ENCODE assay signal across 4 worm cellular contexts in the genomic region with DNA sequence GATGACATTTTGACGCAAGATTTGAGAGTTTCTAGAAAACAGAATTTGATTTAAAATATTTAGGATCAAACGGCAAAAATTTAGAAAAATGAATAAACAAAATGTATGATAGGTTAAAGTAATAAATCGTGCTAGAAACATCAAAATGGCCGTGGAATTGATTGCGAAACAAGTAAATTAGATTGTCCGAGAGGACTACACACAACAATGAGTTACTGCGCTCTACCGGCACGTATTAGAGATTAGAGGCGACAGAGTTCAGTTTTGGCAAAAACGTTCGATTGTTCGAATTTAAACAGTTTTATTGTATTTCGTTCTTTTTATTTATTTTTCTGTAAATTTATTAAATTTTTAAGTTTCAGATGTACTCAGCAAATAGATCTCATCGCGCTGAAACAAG.
A peak's percentile ranks its signal among the peaks of the same experiment; 100 is the strongest.
TF ChIP-seq lines count a peak whose summit lies in the region.

A gene (minus strand): TSS at position 33 of the 400 bp plus-strand sequence.
A gene (plus strand): TSS at position 363 of the 400 bp plus-strand sequence.

TF ChIP-seq in whole organism, L1 larva, 84 proteins besides CTCF, POLR2A, EP300 and RAD21 (continued from another document and continues in another):
- TF ChIP-seq lin-15B (tag; optimal IDR thresholded peaks at IDR 0.05; lab: Kevin White, UChicago) (peak; percentile 58), elt-3 (tag; optimal IDR thresholded peaks at IDR 0.05; lab: Kevin White, UChicago) (peak in 2 of 6 experiments; percentile 18 to 36), ceh-82 (tag; optimal IDR thresholded peaks at IDR 0.05; lab: Kevin White, UChicago) (peak in 2 of 3 experiments; percentile 37 to 49), swsn-7 (tag; optimal IDR thresholded peaks at IDR 0.05; lab: Kevin White, UChicago) (peak; percentile 63), nhr-47 (tag; optimal IDR thresholded peaks at IDR 0.05; lab: Kevin White, UChicago) (peak; percentile 72), xbp-1 (tag; optimal IDR thresholded peaks at IDR 0.05; lab: Kevin White, UChicago) (peak; percentile 57), C16A3.4 (tag; optimal IDR thresholded peaks at IDR 0.05; lab: Kevin White, UChicago) (peak; percentile 29), C04F5.9 (tag; optimal IDR thresholded peaks at IDR 0.05; lab: Kevin White, UChicago) (peak; percentile 2), fos-1 (tag; optimal IDR thresholded peaks at IDR 0.05; lab: Kevin White, UChicago) (peak; percentile 31), mef-2 (tag; optimal IDR thresholded peaks at IDR 0.05; lab: Kevin White, UChicago) (no peak), fkh-8 (tag; optimal IDR thresholded peaks at IDR 0.05; lab: Kevin White, UChicago) (no peak), C34B4.2 (tag; optimal IDR thresholded peaks at IDR 0.05; lab: Kevin White, UChicago) (no peak), ztf-4 (tag; optimal IDR thresholded peaks at IDR 0.05; lab: Kevin White, UChicago) (no peak), nhr-84 (tag; optimal IDR thresholded peaks at IDR 0.05; lab: Kevin White, UChicago) (no peak), skn-1 (tag; optimal IDR thresholded peaks at IDR 0.05; lab: Kevin White, UChicago) (peak; percentile 62), sox-4 (tag; optimal IDR thresholded peaks at IDR 0.05; lab: Kevin White, UChicago) (no peak), jun-1 (tag; optimal IDR thresholded peaks at IDR 0.05; lab: Kevin White, UChicago) (peak; percentile 16), dpl-1 (GFP tag; optimal IDR thresholded peaks at IDR 0.05; lab: Kevin White, UChicago) (peak; percentile 29 to 71 (median 53)), nhr-71 (tag; optimal IDR thresholded peaks at IDR 0.05; lab: Kevin White, UChicago) (peak; percentile 69), lin-14 (GFP tag; optimal IDR thresholded peaks at IDR 0.05; lab: Kevin White, UChicago) (peak; percentile 89), elt-2 (tag; optimal IDR thresholded peaks at IDR 0.05; lab: Kevin White, UChicago) (peak; percentile 16), tbx-2 (tag; optimal IDR thresholded peaks at IDR 0.05; lab: Kevin White, UChicago) (peak; percentile 38), snu-23 (GFP tag; optimal IDR thresholded peaks at IDR 0.05; lab: Kevin White, UChicago) (peak; percentile 75), blmp-1 (tag; optimal IDR thresholded peaks at IDR 0.05; lab: Kevin White, UChicago) (peak; percentile 51), mep-1 (tag; optimal IDR thresholded peaks at IDR 0.05; lab: Kevin White, UChicago) (peak; percentile 59), nhr-20 (tag; optimal IDR thresholded peaks at IDR 0.05; lab: Kevin White, UChicago) (peak; percentile 65), efl-1 (optimal IDR thresholded peaks at IDR 0.05; lab: Kevin White, UChicago) (peak; percentile 70 to 79), efl-1 (GFP tag; optimal IDR thresholded peaks at IDR 0.05 in 1 of 2; lab: Kevin White, UChicago) (peak; percentile 66 to 92), zip-4 (GFP tag; optimal IDR thresholded peaks at IDR 0.05; lab: Kevin White, UChicago) (peak; percentile 76), lin-13 (GFP tag; optimal IDR thresholded peaks at IDR 0.05; lab: Kevin White, UChicago) (peak; percentile 8), sptf-1 (tag; optimal IDR thresholded peaks at IDR 0.05; lab: Kevin White, UChicago) (no peak)

TF ChIP-seq in whole organism, L2 larva, 48 proteins besides CTCF, POLR2A, EP300 and RAD21 (continued from another document and continues in another):
- peak; percentile 30 to 79 for TF ChIP-seq lsy-2 (tag; optimal IDR thresholded peaks at IDR 0.05; lab: Kevin White, UChicago)
- TF ChIP-seq alr-1 (tag; optimal IDR thresholded peaks at IDR 0.05; lab: Kevin White, UChicago) = no peak
- no peak for TF ChIP-seq Y55F3AM.14 (GFP tag; optimal IDR thresholded peaks at IDR 0.05; lab: Kevin White, UChicago)
- peak; percentile 36 for TF ChIP-seq nhr-129 (tag; optimal IDR thresholded peaks at IDR 0.05; lab: Kevin White, UChicago)
- TF ChIP-seq ztf-1 (GFP tag; conservative IDR thresholded peaks at IDR 0.05; lab: Robert Waterston, UW) = no peak
- TF ChIP-seq mbf-1 (tag; optimal IDR thresholded peaks at IDR 0.05; lab: Kevin White, UChicago) = no peak
- TF ChIP-seq unc-62 (GFP tag; optimal IDR thresholded peaks at IDR 0.05; lab: Kevin White, UChicago) = no peak
- TF ChIP-seq elt-3 (tag; optimal IDR thresholded peaks at IDR 0.05; lab: Kevin White, UChicago) = no peak
- peak; percentile 60 for TF ChIP-seq nhr-25 (tag; optimal IDR thresholded peaks at IDR 0.05; lab: Kevin White, UChicago)
- TF ChIP-seq R02D3.7 (tag; optimal IDR thresholded peaks at IDR 0.05; lab: Kevin White, UChicago) = no peak
- TF ChIP-seq nhr-21 (tag; optimal IDR thresholded peaks at IDR 0.05; lab: Kevin White, UChicago) = peak; percentile 38
- TF ChIP-seq nhr-6 (tag; optimal IDR thresholded peaks at IDR 0.05; lab: Kevin White, UChicago) = no peak
- TF ChIP-seq mdl-1 (tag; optimal IDR thresholded peaks at IDR 0.05; lab: Kevin White, UChicago) = no peak
- TF ChIP-seq F13H6.1 (tag; optimal IDR thresholded peaks at IDR 0.05; lab: Kevin White, UChicago) = peak; percentile 26
- peak; percentile 47 for TF ChIP-seq gmeb-1 (tag; optimal IDR thresholded peaks at IDR 0.05; lab: Kevin White, UChicago)
- TF ChIP-seq ztf-4 (tag; optimal IDR thresholded peaks at IDR 0.05; lab: Kevin White, UChicago) = no peak
- no peak for TF ChIP-seq egl-27 (tag; optimal IDR thresholded peaks at IDR 0.05; lab: Kevin White, UChicago)
- no peak for TF ChIP-seq ztf-11 (tag; optimal IDR thresholded peaks at IDR 0.05; lab: Kevin White, UChicago)
- peak; percentile 32 for TF ChIP-seq snpc-4 (tag; optimal IDR thresholded peaks at IDR 0.05; lab: Kevin White, UChicago)
- no peak for TF ChIP-seq dmd-4 (tag; optimal IDR thresholded peaks at IDR 0.05; lab: Kevin White, UChicago)
- no peak for TF ChIP-seq ZK546.5 (tag; optimal IDR thresholded peaks at IDR 0.05; lab: Kevin White, UChicago)
- no peak for TF ChIP-seq zag-1 (tag; optimal IDR thresholded peaks at IDR 0.05; lab: Kevin White, UChicago)
- TF ChIP-seq unc-55 (GFP tag; optimal IDR thresholded peaks at IDR 0.05; lab: Kevin White, UChicago) = peak; percentile 84
- TF ChIP-seq peb-1 (tag; optimal IDR thresholded peaks at IDR 0.05; lab: Kevin White, UChicago) = no peak
- peak; percentile 27 for TF ChIP-seq fos-1 (tag; optimal IDR thresholded peaks at IDR 0.05; lab: Kevin White, UChicago)
- TF ChIP-seq ceh-82 (tag; optimal IDR thresholded peaks at IDR 0.05; lab: Kevin White, UChicago) = no peak
- TF ChIP-seq nhr-12 (tag; optimal IDR thresholded peaks at IDR 0.05; lab: Kevin White, UChicago) = no peak
- TF ChIP-seq lin-11 (tag; optimal IDR thresholded peaks at IDR 0.05; lab: Kevin White, UChicago) = peak; percentile 17
- no peak for TF ChIP-seq nhr-237 (tag; optimal IDR thresholded peaks at IDR 0.05; lab: Kevin White, UChicago)
- TF ChIP-seq ceh-16 (tag; optimal IDR thresholded peaks at IDR 0.05; lab: Kevin White, UChicago) = no peak
- no peak for TF ChIP-seq nhr-77 (tag; optimal IDR thresholded peaks at IDR 0.05; lab: Kevin White, UChicago)
- TF ChIP-seq aly-2 (tag; optimal IDR thresholded peaks at IDR 0.05; lab: Kevin White, UChicago) = no peak
- no peak for TF ChIP-seq unc-39 (tag; optimal IDR thresholded peaks at IDR 0.05; lab: Kevin White, UChicago)
- TF ChIP-seq nhr-10 (tag; optimal IDR thresholded peaks at IDR 0.05; lab: Kevin White, UChicago) = no peak
- no peak for TF ChIP-seq nhr-11 (tag; optimal IDR thresholded peaks at IDR 0.05; lab: Kevin White, UChicago)

TF ChIP-seq in whole organism, L3 larva, 47 proteins besides CTCF, POLR2A, EP300 and RAD21 (continued from another document):
- TF ChIP-seq tbx-2 (tag; optimal IDR thresholded peaks at IDR 0.05; lab: Kevin White, UChicago) (no peak), ztf-4 (tag; optimal IDR thresholded peaks at IDR 0.05; lab: Kevin White, UChicago) (no peak), lin-15B (tag; optimal IDR thresholded peaks at IDR 0.05; lab: Kevin White, UChicago) (peak; percentile 82), ama-1 (optimal IDR thresholded peaks at IDR 0.05; lab: Kevin White, UChicago) (no peak), elt-2 (tag; optimal IDR thresholded peaks at IDR 0.05; lab: Kevin White, UChicago) (peak; percentile 16), eor-1 (tag; optimal IDR thresholded peaks at IDR 0.05; lab: Kevin White, UChicago) (no peak), unc-39 (tag; optimal IDR thresholded peaks at IDR 0.05; lab: Kevin White, UChicago) (no peak), hmg-11 (tag; optimal IDR thresholded peaks at IDR 0.05; lab: Kevin White, UChicago) (peak; percentile 62), lsy-12 (tag; optimal IDR thresholded peaks at IDR 0.05; lab: Kevin White, UChicago) (no peak), skn-1 (tag; optimal IDR thresholded peaks at IDR 0.05; lab: Kevin White, UChicago) (no peak), nhr-237 (tag; optimal IDR thresholded peaks at IDR 0.05; lab: Kevin White, UChicago) (no peak), egl-27 (tag; optimal IDR thresholded peaks at IDR 0.05; lab: Kevin White, UChicago) (no peak), nhr-43 (tag; optimal IDR thresholded peaks at IDR 0.05; lab: Kevin White, UChicago; ENCODE audit: poor library complexity, severe bottlenecking) (peak; percentile 37), nfya-1 (tag; optimal IDR thresholded peaks at IDR 0.05; lab: Kevin White, UChicago; ENCODE audit: insufficient read depth) (peak; percentile 64), fkh-2 (tag; optimal IDR thresholded peaks at IDR 0.05; lab: Kevin White, UChicago) (no peak), nhr-77 (tag; optimal IDR thresholded peaks at IDR 0.05; lab: Kevin White, UChicago) (no peak), nhr-25 (tag; optimal IDR thresholded peaks at IDR 0.05; lab: Kevin White, UChicago) (peak; percentile 49), lin-39 (tag; optimal IDR thresholded peaks at IDR 0.05; lab: Kevin White, UChicago) (peak; percentile 65), fos-1 (tag; optimal IDR thresholded peaks at IDR 0.05; lab: Kevin White, UChicago) (no peak), snpc-4 (tag; optimal IDR thresholded peaks at IDR 0.05; lab: Kevin White, UChicago) (peak; percentile 22), jun-1 (tag; optimal IDR thresholded peaks at IDR 0.05; lab: Kevin White, UChicago) (no peak), nhr-28 (tag; optimal IDR thresholded peaks at IDR 0.05; lab: Kevin White, UChicago) (no peak), nhr-67 (tag; optimal IDR thresholded peaks at IDR 0.05; lab: Kevin White, UChicago) (no peak), zag-1 (tag; optimal IDR thresholded peaks at IDR 0.05; lab: Kevin White, UChicago) (no peak)

TF ChIP-seq in whole organism, L4 larva, 104 proteins besides CTCF, POLR2A, EP300 and RAD21 (continued from another document):
- no peak for TF ChIP-seq pha-4 (GFP tag; IDR thresholded peaks at IDR 0.05; lab: Robert Waterston, UW)
- TF ChIP-seq pha-4 (tag; optimal IDR thresholded peaks at IDR 0.05; lab: Kevin White, UChicago) = peak; percentile 51
- 0 out of 2 replicates have a peak, but pooled peaks have one; percentile 6 for TF ChIP-seq hmg-1.1 (GFP tag; IDR thresholded peaks at IDR 0.05; lab: Robert Waterston, UW)
- TF ChIP-seq rbr-2 (tag; optimal IDR thresholded peaks at IDR 0.05; lab: Kevin White, UChicago) = peak; percentile 38
- TF ChIP-seq daf-16 (GFP tag; optimal IDR thresholded peaks at IDR 0.05; lab: Kevin White, UChicago) = no peak
- TF ChIP-seq daf-16 (tag; optimal IDR thresholded peaks at IDR 0.05; lab: Kevin White, UChicago) = peak; percentile 31
- TF ChIP-seq lin-29 (GFP tag; IDR thresholded peaks at IDR 0.05; lab: Robert Waterston, UW) = no peak
- TF ChIP-seq madf-9 (GFP tag; conservative IDR thresholded peaks at IDR 0.05; lab: Robert Waterston, UW) = no peak
- peak; percentile 15 for TF ChIP-seq duxl-1 (tag; optimal IDR thresholded peaks at IDR 0.05; lab: Kevin White, UChicago; ENCODE audit: poor library complexity)
- peak; percentile 88 for TF ChIP-seq lin-38 (GFP tag; IDR thresholded peaks at IDR 0.05; lab: Robert Waterston, UW)
